Worm (Caenorhabditis elegans) whole organism, L1 larva: ENCODE data around the gene nhr-131.

ENCODE experiments used
- lir-3 ChIP-seq: sonication (generic microtip); optimal IDR thresholded peaks from 2 replicates; lab custom pipeline; 2016; ENCODE audit warnings: mild to moderate bottlenecking, missing genetic modification characterization, moderate library complexity, missing compliant biosample characterization; ENCODE audit not compliant: poor library complexity
- zag-1 ChIP-seq: fragments of 150-350 bp; optimal IDR thresholded peaks from 2 replicates; lab custom pipeline; 2014; ENCODE audit warnings: missing biosample characterization, missing genetic modification characterization

ce11 chrV:472589-472988 lies 21.6 kb upstream of the nhr-131 start, which contains the start of gene srt-31:
- TF ChIP-seq lir-3 (tag; lab: Kevin White, UChicago) = no peak
- no peak for TF ChIP-seq zag-1 (tag; lab: Kevin White, UChicago)
